Fruit fly (Drosophila melanogaster): ENCODE data around the gene bocks.

Gene bocks

dm6 chr3R:9626266-9626665 lies 35.5 kb upstream of the bocks start (continued):
- TF ChIP-seq slou (GFP tag; optimal IDR thresholded peaks at IDR 0.05) (no peak), CG12219 (GFP tag; optimal IDR thresholded peaks at IDR 0.05) (no peak), tup (GFP tag; optimal IDR thresholded peaks at IDR 0.05) (no peak), TFAM (GFP tag; optimal IDR thresholded peaks at IDR 0.05) (no peak), CG17912 (GFP tag; optimal IDR thresholded peaks at IDR 0.05) (no peak), pros (GFP tag; optimal IDR thresholded peaks at IDR 0.05) (no peak), Dfd (GFP tag; optimal IDR thresholded peaks at IDR 0.05) (no peak), ftz-f1 (GFP tag; optimal IDR thresholded peaks at IDR 0.05) (peak; percentile 57), CG15696 (tag; optimal IDR thresholded peaks at IDR 0.05) (no peak), tna (GFP tag; IDR thresholded peaks at IDR 0.05; ENCODE audit: partially characterized antibody) (peak; percentile 15; the same call in 1 of the 2 replicates), CG7928 (GFP tag; optimal IDR thresholded peaks at IDR 0.05) (no peak)

- TF ChIP-seq chif (GFP tag; optimal IDR thresholded peaks at IDR 0.05), result no peak
- peak in 1 of 2 experiments; percentile 49 for TF ChIP-seq Pdp1 (GFP tag; optimal IDR thresholded peaks at IDR 0.05)
- peak; percentile 29 for TF ChIP-seq sens (GFP tag)
- TF ChIP-seq CG13296 (GFP tag; optimal IDR thresholded peaks at IDR 0.05), result no peak
- TF ChIP-seq gsb-n (tag; optimal IDR thresholded peaks at IDR 0.05), result no peak
- peak; percentile 4 for TF ChIP-seq Med (GFP tag)
- 0 out of 2 replicates have a peak, but pooled peaks have one; percentile 5 for TF ChIP-seq NFAT (GFP tag; IDR thresholded peaks at IDR 0.05)
- no peak for TF ChIP-seq wdn (GFP tag; IDR thresholded peaks at IDR 0.05)
- TF ChIP-seq Awh (GFP tag; IDR thresholded peaks at IDR 0.05), result peak; percentile 34; the same call in 1 of the 2 replicates
- no peak for TF ChIP-seq CG13775 (GFP tag; optimal IDR thresholded peaks at IDR 0.05)
- TF ChIP-seq otp (GFP tag; IDR thresholded peaks at IDR 0.05), result 0 out of 3 replicates have a peak, but pooled peaks have one; percentile 12
- TF ChIP-seq kni (GFP tag; optimal IDR thresholded peaks at IDR 0.05), result peak; percentile 26
- TF ChIP-seq zfh1 (GFP tag; IDR thresholded peaks at IDR 0.05), result 0 out of 3 replicates have a peak, but pooled peaks have one; percentile 15
- no peak for TF ChIP-seq Bdp1 (GFP tag; optimal IDR thresholded peaks at IDR 0.05)
- no peak for TF ChIP-seq Adf1 (GFP tag; IDR thresholded peaks at IDR 0.05)
- peak; percentile 51 for TF ChIP-seq CG8478 (optimal IDR thresholded peaks at IDR 0.05)
Measured at dm6 chr3R:9625443-9625842, 34.6 kb upstream of the bocks start.

- TF ChIP-seq CG3838 (GFP tag; optimal IDR thresholded peaks at IDR 0.05) (no peak), exex (tag; optimal IDR thresholded peaks at IDR 0.05) (peak; percentile 89), CG12071 (GFP tag; optimal IDR thresholded peaks at IDR 0.05) (peak; percentile 6), Dp (GFP tag; optimal IDR thresholded peaks at IDR 0.05) (no peak), Rx (GFP tag; IDR thresholded peaks at IDR 0.05) (no peak), CG2678 (tag; optimal IDR thresholded peaks at IDR 0.05) (peak; percentile 6), chinmo (GFP tag; IDR thresholded peaks at IDR 0.05; ENCODE audit: partially characterized antibody) (0 out of 4 replicates have a peak, but pooled peaks have one; percentile 45), cwo (GFP tag; optimal IDR thresholded peaks at IDR 0.05) (peak; percentile 11), CG34376 (GFP tag; optimal IDR thresholded peaks at IDR 0.05) (peak; percentile 15), Nf-YC (tag; optimal IDR thresholded peaks at IDR 0.05) (peak; percentile 23), mirr (GFP tag; optimal IDR thresholded peaks at IDR 0.05) (peak; percentile 1), sug (tag; optimal IDR thresholded peaks at IDR 0.05) (peak; percentile 56), CG13296 (GFP tag; optimal IDR thresholded peaks at IDR 0.05) (peak; percentile 43)
Measured at dm6 chr3R:9620278-9620677, 29.5 kb upstream of the bocks start.

Data from whole organism, embryonic.